Worm (Caenorhabditis elegans) whole organism, late embryonic: ENCODE measurements around the gene fbxb-103.

Experiments used
- K02D7.2 ChIP-seq: sonication (generic microtip); optimal IDR thresholded peaks from 2 replicates; lab custom pipeline; 2017; ENCODE audit warnings: mild to moderate bottlenecking, missing genetic modification characterization, missing compliant biosample characterization
- T23F11.4 ChIP-seq: fragments of 200-800 bp; sonication (Bioruptor generic); optimal IDR thresholded peaks from 2 replicates; lab custom pipeline; 2018; ENCODE audit warnings: mild to moderate bottlenecking, missing genetic modification characterization, missing compliant biosample characterization
- ama-1 ChIP-seq: fragments of 150-350 bp; optimal IDR thresholded peaks from 2 replicates; lab custom pipeline; 2014
- ceh-14 ChIP-seq: sonication (generic microtip); optimal IDR thresholded peaks from 2 replicates; lab custom pipeline; 2016; ENCODE audit warnings: missing genotype, missing genetic modification characterization, missing compliant biosample characterization
- ceh-18 ChIP-seq: sonication (generic microtip); optimal IDR thresholded peaks from 2 replicates; lab custom pipeline; 2016; ENCODE audit warnings: missing genetic modification characterization, missing compliant biosample characterization
- ceh-2 ChIP-seq: sonication (generic microtip); optimal IDR thresholded peaks from 2 replicates; lab custom pipeline; 2016; ENCODE audit warnings: missing genotype, missing genetic modification characterization, missing compliant biosample characterization
- ceh-30 ChIP-seq: fragments of 150-350 bp; optimal IDR thresholded peaks from 2 replicates; lab custom pipeline; 2014; ENCODE audit warnings: missing biosample characterization, missing genetic modification characterization
- ceh-31 ChIP-seq: sonication (generic microtip); optimal IDR thresholded peaks from 2 replicates; lab custom pipeline; 2016; ENCODE audit warnings: missing genetic modification characterization, missing compliant biosample characterization
- ceh-34 ChIP-seq: sonication (generic microtip); optimal IDR thresholded peaks from 2 replicates; lab custom pipeline; 2016; ENCODE audit warnings: mild to moderate bottlenecking, missing genetic modification characterization, missing compliant biosample characterization
- dve-1 ChIP-seq: sonication (generic microtip); optimal IDR thresholded peaks from 2 replicates; lab custom pipeline; 2017; ENCODE audit warnings: antibody characterized with exemption, mild to moderate bottlenecking, missing genetic modification characterization, missing compliant biosample characterization
- elt-4 ChIP-seq: sonication (generic microtip); optimal IDR thresholded peaks from 2 replicates; lab custom pipeline; 2016; ENCODE audit warnings: missing genetic modification characterization, missing compliant biosample characterization
- fkh-10 ChIP-seq: fragments of 150-350 bp; optimal IDR thresholded peaks from 2 replicates; lab custom pipeline; 2014; ENCODE audit warnings: missing biosample characterization, missing genetic modification reagents, missing genetic modification characterization
- fkh-6 ChIP-seq: sonication (generic microtip); optimal IDR thresholded peaks from 2 replicates; lab custom pipeline; 2016; ENCODE audit warnings: missing genetic modification characterization, missing compliant biosample characterization
- hlh-6 ChIP-seq: sonication (generic microtip); optimal IDR thresholded peaks from 2 replicates; lab custom pipeline; 2016; ENCODE audit warnings: missing genotype, missing genetic modification characterization, missing compliant biosample characterization
- lin-11 ChIP-seq: fragments of 200-800 bp; sonication (Bioruptor generic); optimal IDR thresholded peaks from 2 replicates; lab custom pipeline; 2018; ENCODE audit warnings: mild to moderate bottlenecking, missing genetic modification characterization, missing compliant biosample characterization
- madf-2 ChIP-seq: sonication (generic microtip); optimal IDR thresholded peaks from 2 replicates; lab custom pipeline; 2017; ENCODE audit warnings: missing genetic modification characterization, missing compliant biosample characterization
- mec-3 ChIP-seq: sonication (generic microtip); optimal IDR thresholded peaks from 2 replicates; lab custom pipeline; 2016; ENCODE audit warnings: borderline replicate concordance, missing genetic modification characterization, missing compliant biosample characterization
- nfya-1 ChIP-seq: sonication (generic microtip); optimal IDR thresholded peaks from 2 replicates; lab custom pipeline; 2017; ENCODE audit warnings: missing genetic modification characterization, mild to moderate bottlenecking, missing compliant biosample characterization, antibody characterized with exemption, moderate library complexity
- nhr-232 ChIP-seq: sonication (generic microtip); optimal IDR thresholded peaks from 2 replicates; lab custom pipeline; 2016; ENCODE audit warnings: missing genetic modification characterization, missing compliant biosample characterization
- npax-4 ChIP-seq: sonication (generic microtip); optimal IDR thresholded peaks from 2 replicates; lab custom pipeline; 2016; ENCODE audit warnings: missing genetic modification characterization, missing compliant biosample characterization
- pat-9 ChIP-seq: fragments of 200-800 bp; sonication (Bioruptor generic); optimal IDR thresholded peaks from 2 replicates; lab custom pipeline; 2018; ENCODE audit warnings: mild to moderate bottlenecking, missing genetic modification characterization, moderate library complexity, missing compliant biosample characterization
- pha-2 ChIP-seq: sonication (generic microtip); optimal IDR thresholded peaks from 2 replicates; lab custom pipeline; 2017; ENCODE audit warnings: mild to moderate bottlenecking, missing genetic modification characterization, missing compliant biosample characterization
- pha-4 ChIP-seq: fragments of 150-350 bp; optimal IDR thresholded peaks from 2 replicates; lab custom pipeline; 2018; ENCODE audit warnings: missing biosample characterization, missing genetic modification reagents, missing genetic modification characterization
- pqm-1 ChIP-seq: sonication (generic microtip); optimal IDR thresholded peaks from 2 replicates; lab custom pipeline; 2016; ENCODE audit warnings: missing genetic modification characterization, missing compliant biosample characterization
- rnt-1 ChIP-seq: sonication (generic microtip); optimal IDR thresholded peaks from 2 replicates; lab custom pipeline; 2016; ENCODE audit warnings: missing genetic modification characterization, missing compliant biosample characterization
- syd-9 ChIP-seq: sonication (generic microtip); optimal IDR thresholded peaks from 2 replicates; lab custom pipeline; 2016; ENCODE audit warnings: mild to moderate bottlenecking, missing genetic modification characterization, moderate library complexity, missing compliant biosample characterization
- unc-86 ChIP-seq: sonication (generic microtip); optimal IDR thresholded peaks from 2 replicates; lab custom pipeline; 2016; ENCODE audit warnings: missing genetic modification characterization, missing compliant biosample characterization

The fbxb-103 gene

ce11 chrII:3920611-3921010, 13.7 kb downstream of the fbxb-103 start:
- TF ChIP-seq syd-9 (no peak), unc-86 (tag; lab: Kevin White, UChicago) (no peak)

- TF ChIP-seq ceh-2 (no peak), K02D7.2 (tag; lab: Kevin White, UChicago) (no peak), unc-86 (tag; lab: Kevin White, UChicago) (no peak), pat-9 (tag; lab: Kevin White, UChicago) (no peak), npax-4 (tag; lab: Kevin White, UChicago) (no peak), rnt-1 (tag; lab: Kevin White, UChicago) (no peak), pha-2 (no peak), fkh-10 (GFP tag; lab: Kevin White, UChicago) (no peak), ama-1 (lab: Kevin White, UChicago) (no peak), fkh-6 (tag; lab: Kevin White, UChicago) (no peak), dve-1 (tag; lab: Kevin White, UChicago) (no peak), ceh-30 (tag; lab: Kevin White, UChicago) (no peak)
These were observed 15.8 kb downstream of the fbxb-103 start for ce11 chrII:3922696-3923095.

DNA sequence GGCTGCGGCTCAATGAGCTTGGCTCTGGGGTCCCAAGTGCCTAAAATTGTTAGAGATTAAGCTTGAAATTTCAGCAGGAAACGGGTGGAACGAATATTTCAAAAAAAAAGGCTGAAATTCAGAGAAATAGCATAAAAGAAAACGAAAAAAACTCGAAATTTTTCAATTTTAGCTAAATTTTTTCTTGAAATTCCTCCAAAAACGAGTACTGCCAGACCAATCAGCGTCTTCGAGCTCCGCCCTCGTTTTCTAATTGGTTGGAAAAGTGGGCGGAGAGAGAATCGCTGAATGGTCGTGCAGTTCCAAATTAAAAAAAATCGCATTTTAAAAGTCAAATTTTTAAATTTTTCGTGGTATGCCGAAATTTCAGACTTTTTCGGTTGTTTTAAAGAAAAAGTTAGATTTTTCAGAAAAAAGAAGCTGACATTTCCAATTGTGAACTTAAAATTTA, 21.0 kb downstream of the fbxb-103 start, which contains the start of gene plpp-1.1:
Gene plpp-1.1, minus strand, starts transcription at position 51 of the 451 bp plus-strand sequence.
- TF ChIP-seq elt-4 (tag; lab: Kevin White, UChicago), result no peak
- TF ChIP-seq nfya-1, result peak; percentile 93

DNA sequence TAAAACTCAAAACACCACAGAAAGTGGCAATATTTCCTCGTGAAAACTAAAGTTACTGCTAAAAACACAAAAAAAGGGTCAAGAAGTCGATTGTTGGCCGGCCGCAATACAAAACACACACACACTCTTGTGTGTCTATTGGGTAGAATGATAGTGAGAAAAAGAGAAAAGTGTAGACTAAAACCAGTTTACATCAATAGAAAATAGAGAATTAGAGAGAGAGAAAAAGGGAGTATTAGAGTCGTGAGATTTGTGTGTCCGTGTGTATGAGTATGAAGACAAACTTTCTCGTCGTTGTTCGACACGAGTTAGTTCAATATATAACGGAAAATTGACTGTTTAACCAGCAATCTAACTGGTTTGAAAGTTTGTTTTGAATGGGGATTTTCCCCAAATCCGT, 22.5 kb downstream of the fbxb-103 start:
- no peak for TF ChIP-seq ceh-14 (tag; lab: Kevin White, UChicago)
- TF ChIP-seq T23F11.4 (GFP tag; lab: Kevin White, UChicago), result no peak
- no peak for TF ChIP-seq fkh-6 (tag; lab: Kevin White, UChicago)
- TF ChIP-seq nfya-1, result peak; percentile 9

DNA sequence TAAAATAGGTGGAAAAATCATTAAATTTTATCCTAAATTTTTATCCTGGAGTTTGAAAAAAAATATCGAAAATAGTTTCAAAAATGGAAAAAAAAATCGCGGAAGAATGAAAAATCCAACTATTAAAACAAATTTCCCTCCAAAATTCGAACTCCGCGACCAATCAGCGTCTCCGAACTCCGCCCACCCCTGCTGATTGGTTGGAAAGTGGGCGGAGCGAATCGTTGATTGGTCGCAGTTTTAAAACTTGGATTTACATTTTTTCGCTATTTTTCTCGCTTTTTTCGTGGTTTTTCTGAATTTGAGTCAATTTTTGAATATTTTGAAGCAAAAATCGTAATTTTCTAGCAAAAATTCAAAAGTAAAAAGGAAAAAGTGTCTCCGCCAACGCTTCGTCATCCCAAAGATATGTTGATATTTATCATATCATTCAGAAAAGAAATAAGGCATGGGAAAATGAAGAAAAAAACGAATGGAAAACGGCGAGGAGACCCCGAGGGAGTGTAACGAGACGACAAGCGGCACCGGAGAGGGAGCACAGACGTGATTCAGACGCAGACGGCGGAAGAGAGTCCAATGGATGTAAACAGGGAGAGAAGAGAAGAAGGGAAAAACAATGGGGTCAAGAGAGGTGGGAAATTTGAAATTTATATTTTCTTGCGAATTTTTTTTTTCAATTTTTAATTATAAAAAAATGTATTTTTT, 23.7 kb downstream of the fbxb-103 start:
- TF ChIP-seq pqm-1 (no peak), ceh-31 (tag; lab: Kevin White, UChicago) (peak; percentile 32), nfya-1 (peak; percentile 99), madf-2 (tag; lab: Kevin White, UChicago) (no peak), ceh-18 (tag; lab: Kevin White, UChicago) (peak; percentile 7), ceh-34 (tag; lab: Kevin White, UChicago) (peak; percentile 12)

ce11 chrII:3931230-3931629, 24.3 kb downstream of the fbxb-103 start:
- TF ChIP-seq fkh-10 (GFP tag; lab: Kevin White, UChicago), result no peak
- TF ChIP-seq nfya-1, result peak; percentile 97

- TF ChIP-seq nhr-232 (tag; lab: Kevin White, UChicago) (no peak), pha-4 (tag; lab: Kevin White, UChicago) (no peak), mec-3 (tag; lab: Kevin White, UChicago) (no peak), lin-11 (tag; lab: Kevin White, UChicago) (no peak), unc-86 (tag; lab: Kevin White, UChicago) (no peak), pat-9 (tag; lab: Kevin White, UChicago) (no peak)
These were observed 24.9 kb downstream of the fbxb-103 start for ce11 chrII:3931825-3932224.

- no peak for TF ChIP-seq unc-86 (tag; lab: Kevin White, UChicago)
- no peak for TF ChIP-seq hlh-6 (tag; lab: Kevin White, UChicago)
These were observed 26.7 kb downstream of the fbxb-103 start, which contains the start of gene Y14H12B.2 for ce11 chrII:3933640-3934039. TSS of gene Y14H12B.2 (minus strand) at chrII:3933740.
